Fruit fly (Drosophila melanogaster) whole organism, prepupa: Measurements from ENCODE around the gene Syx18.

Source experiments
- CG10631 ChIP-seq: fragments of 200-800 bp; sonication (Bioruptor generic); optimal IDR thresholded peaks from 2 replicates; lab custom pipeline; 2016; ENCODE audit warnings: missing biosample characterization, missing genetic modification characterization
- CG10669 ChIP-seq: fragments of 200-800 bp; sonication (Bioruptor generic); optimal IDR thresholded peaks from 3 replicates; lab custom pipeline; 2018; ENCODE audit warnings: missing biosample characterization, mild to moderate bottlenecking, missing genetic modification characterization, moderate library complexity
- CG15336 ChIP-seq: fragments of 200-800 bp; sonication (Bioruptor generic); IDR thresholded peaks from 2 replicates; pipeline ENCODE4 v1.3.6; 2022; ENCODE audit warnings: missing biosample characterization, missing genetic modification characterization
- CG1621 ChIP-seq: fragments of 200-800 bp; sonication (Bioruptor generic); optimal IDR thresholded peaks from 3 replicates; lab custom pipeline; 2018; ENCODE audit warnings: missing biosample characterization, mild to moderate bottlenecking, missing genetic modification characterization
- CG3032 ChIP-seq: fragments of 200-800 bp; optimal IDR thresholded peaks from 2 replicates; lab custom pipeline; 2019; ENCODE audit warnings: missing biosample characterization, mild to moderate bottlenecking, missing genetic modification characterization, moderate library complexity
- CG31627 ChIP-seq: fragments of 200-800 bp; sonication (Bioruptor generic); optimal IDR thresholded peaks from 3 replicates; lab custom pipeline; 2016; ENCODE audit warnings: missing biosample characterization, missing genetic modification characterization
- CG32006 ChIP-seq: fragments of 200-800 bp; sonication (Bioruptor generic); optimal IDR thresholded peaks from 3 replicates; lab custom pipeline; 2017; ENCODE audit warnings: missing biosample characterization, mild to moderate bottlenecking, missing genetic modification characterization
- CG34406 ChIP-seq: fragments of 200-800 bp; sonication (Bioruptor generic); optimal IDR thresholded peaks from 3 replicates; lab custom pipeline; 2016; ENCODE audit warnings: missing biosample characterization, missing genetic modification characterization
- CG3919 ChIP-seq: fragments of 200-800 bp; sonication (Bioruptor generic); optimal IDR thresholded peaks from 3 replicates; lab custom pipeline; 2016; ENCODE audit warnings: missing biosample characterization, missing genetic modification characterization
- CG6163 ChIP-seq: fragments of 200-800 bp; sonication (Bioruptor generic); IDR thresholded peaks from 3 replicates; pipeline ENCODE4 v1.3.6; 2022; ENCODE audit warnings: missing biosample characterization, missing genetic modification characterization
- CG6276 ChIP-seq: fragments of 200-800 bp; sonication (Bioruptor generic); optimal IDR thresholded peaks from 2 replicates; lab custom pipeline; 2017; ENCODE audit warnings: missing biosample characterization, mild to moderate bottlenecking, missing genetic modification characterization
- CG6792 ChIP-seq: fragments of 200-800 bp; sonication (Bioruptor generic); optimal IDR thresholded peaks from 3 replicates; lab custom pipeline; 2016; ENCODE audit warnings: missing biosample characterization, missing genetic modification characterization
- CG6808 ChIP-seq: fragments of 200-800 bp; sonication (Bioruptor generic); optimal IDR thresholded peaks from 3 replicates; lab custom pipeline; 2017; ENCODE audit warnings: missing biosample characterization, missing genetic modification characterization, mild to moderate bottlenecking, moderate library complexity, missing genetic modification reagents
- CG6854 ChIP-seq: fragments of 200-800 bp; sonication (Bioruptor generic); optimal IDR thresholded peaks from 2 replicates; lab custom pipeline; 2017; ENCODE audit warnings: missing biosample characterization, mild to moderate bottlenecking, missing genetic modification characterization
- CG8319 ChIP-seq: fragments of 200-800 bp; sonication (Bioruptor generic); optimal IDR thresholded peaks from 3 replicates; lab custom pipeline; 2016; ENCODE audit warnings: missing biosample characterization, missing genetic modification characterization
- CG8632 ChIP-seq: fragments of 200-800 bp; sonication (Bioruptor generic); optimal IDR thresholded peaks from 3 replicates; lab custom pipeline; 2016; ENCODE audit warnings: missing biosample characterization, missing genetic modification characterization
- Eip75B ChIP-seq: fragments of 200-800 bp; sonication (Bioruptor generic); optimal IDR thresholded peaks from 3 replicates; lab custom pipeline; 2016; ENCODE audit warnings: missing biosample characterization, missing genetic modification characterization
- Eip78C ChIP-seq: fragments of 200-800 bp; sonication (Bioruptor generic); peaks from one replicate; lab custom pipeline; 2016; ENCODE audit warnings: missing biosample characterization, missing genetic modification characterization
- Eip93F ChIP-seq: fragments of 200-800 bp; sonication (Bioruptor generic); optimal IDR thresholded peaks from 2 replicates; lab custom pipeline; 2016; ENCODE audit warnings: missing biosample characterization, mild to moderate bottlenecking, missing genetic modification characterization
- Ets96B ChIP-seq: fragments of 200-800 bp; optimal IDR thresholded peaks from 2 replicates; lab custom pipeline; 2019; ENCODE audit warnings: missing biosample characterization, mild to moderate bottlenecking, missing genetic modification characterization, moderate library complexity
- Gug ChIP-seq: fragments of 200-800 bp; sonication (Bioruptor generic); IDR thresholded peaks from 2 replicates; pipeline ENCODE4 v1.3.6; 2022; ENCODE audit warnings: missing biosample characterization, missing genetic modification characterization
- Hr4 ChIP-seq: fragments of 200-800 bp; sonication (Bioruptor generic); optimal IDR thresholded peaks from 3 replicates; lab custom pipeline; 2016; ENCODE audit warnings: missing biosample characterization, missing genetic modification characterization
- Lpt ChIP-seq: fragments of 200-800 bp; sonication (Bioruptor generic); optimal IDR thresholded peaks from 3 replicates; lab custom pipeline; 2016; ENCODE audit warnings: missing biosample characterization, missing genetic modification characterization
- Met ChIP-seq: fragments of 200-800 bp; sonication (Bioruptor generic); optimal IDR thresholded peaks from 3 replicates; lab custom pipeline; 2016; ENCODE audit warnings: missing biosample characterization, missing genetic modification characterization
- OdsH ChIP-seq: fragments of 200-800 bp; sonication (Bioruptor generic); optimal IDR thresholded peaks from 3 replicates; lab custom pipeline; 2016; ENCODE audit warnings: missing biosample characterization, missing genetic modification characterization
- Smox ChIP-seq: fragments of 200-800 bp; sonication (Bioruptor generic); optimal IDR thresholded peaks from 3 replicates; lab custom pipeline; 2016; ENCODE audit warnings: missing biosample characterization, missing genetic modification characterization
- Sox102F ChIP-seq: fragments of 200-800 bp; sonication (Bioruptor generic); optimal IDR thresholded peaks from 2 replicates; lab custom pipeline; 2016; ENCODE audit warnings: missing biosample characterization, mild to moderate bottlenecking, missing genetic modification characterization
- Sox15 ChIP-seq: fragments of 200-800 bp; sonication (Bioruptor generic); optimal IDR thresholded peaks from 3 replicates; lab custom pipeline; 2016; ENCODE audit warnings: missing biosample characterization, missing genetic modification characterization
- achi ChIP-seq: fragments of 200-800 bp; sonication (Bioruptor generic); optimal IDR thresholded peaks from 3 replicates; lab custom pipeline; 2016; ENCODE audit warnings: missing biosample characterization, missing genetic modification characterization
- acj6 ChIP-seq: fragments of 200-800 bp; sonication (Bioruptor generic); optimal IDR thresholded peaks from 3 replicates; lab custom pipeline; 2016; ENCODE audit warnings: missing biosample characterization, missing genetic modification characterization
- cyc ChIP-seq: fragments of 200-800 bp; sonication (Bioruptor generic); optimal IDR thresholded peaks from 3 replicates; lab custom pipeline; 2016; ENCODE audit warnings: missing biosample characterization, missing genetic modification characterization
- dsx ChIP-seq: fragments of 200-800 bp; optimal IDR thresholded peaks from 3 replicates; lab custom pipeline; 2019; ENCODE audit warnings: missing biosample characterization, mild to moderate bottlenecking, missing genetic modification characterization, moderate library complexity; ENCODE audit not compliant: poor library complexity, severe bottlenecking
- eg ChIP-seq: fragments of 200-800 bp; sonication (Bioruptor generic); IDR thresholded peaks from 3 replicates; pipeline ENCODE4 v1.3.6; 2022; ENCODE audit warnings: missing biosample characterization, missing genetic modification characterization
- esn ChIP-seq: fragments of 200-800 bp; sonication (Bioruptor generic); optimal IDR thresholded peaks from 2 replicates; lab custom pipeline; 2016; ENCODE audit warnings: missing biosample characterization, mild to moderate bottlenecking, missing genetic modification characterization, moderate library complexity
- fd59A ChIP-seq: fragments of 200-800 bp; sonication (Bioruptor generic); optimal IDR thresholded peaks from 2 replicates; lab custom pipeline; 2017; ENCODE audit warnings: missing biosample characterization, mild to moderate bottlenecking, missing genetic modification characterization, missing genetic modification reagents
- lz ChIP-seq: fragments of 200-800 bp; sonication (Bioruptor generic); optimal IDR thresholded peaks from 3 replicates; lab custom pipeline; 2016; ENCODE audit warnings: missing biosample characterization, missing genetic modification characterization
- net ChIP-seq: fragments of 200-800 bp; sonication (Bioruptor generic); optimal IDR thresholded peaks from 3 replicates; lab custom pipeline; 2016; ENCODE audit warnings: missing biosample characterization, missing genetic modification characterization
- pdm3 ChIP-seq: fragments of 200-800 bp; sonication (Bioruptor generic); optimal IDR thresholded peaks from 3 replicates; lab custom pipeline; 2016; ENCODE audit warnings: missing biosample characterization, missing genetic modification characterization
- salr ChIP-seq, 2 experiments: fragments of 200-800 bp; sonication (Bioruptor generic); optimal IDR thresholded peaks; 3 replicates each; lab custom pipeline; 2016 to 2018; ENCODE audit warnings: missing biosample characterization in 2 of 2, missing genetic modification characterization in 2 of 2, mild to moderate bottlenecking in 1 of 2
- spab ChIP-seq: fragments of 200-800 bp; sonication (Bioruptor generic); optimal IDR thresholded peaks from 2 replicates; lab custom pipeline; 2017; ENCODE audit warnings: missing biosample characterization, mild to moderate bottlenecking, missing genetic modification characterization, missing genetic modification reagents
- ss ChIP-seq, 2 experiments: fragments of 200-800 bp; sonication (Bioruptor generic); optimal IDR thresholded peaks; 2 replicates in 1 of 2; 3 replicates in 1 of 2; lab custom pipeline; 2017 to 2018; ENCODE audit warnings: mild to moderate bottlenecking in 2 of 2, missing biosample characterization in 2 of 2, missing genetic modification characterization in 2 of 2, moderate library complexity in 1 of 2
- svp ChIP-seq: fragments of 200-800 bp; sonication (Bioruptor generic); peaks from one replicate; lab custom pipeline; 2016; ENCODE audit warnings: missing biosample characterization, missing genetic modification characterization
- topi ChIP-seq: fragments of 200-800 bp; sonication (Bioruptor generic); optimal IDR thresholded peaks from 3 replicates; lab custom pipeline; 2016; ENCODE audit warnings: missing biosample characterization, missing genetic modification characterization
- vri ChIP-seq: fragments of 200-800 bp; sonication (Bioruptor generic); optimal IDR thresholded peaks from 3 replicates; lab custom pipeline; 2016; ENCODE audit warnings: missing biosample characterization, mild to moderate bottlenecking, missing genetic modification characterization

Gene Syx18

dm6 chr3R:24575109-24575508, 50.3 kb downstream of the Syx18 start:
- TF ChIP-seq CG6163 (no peak), vri (GFP tag; lab: Kevin White, UChicago) (no peak), CG32006 (GFP tag; lab: Kevin White, UChicago) (no peak), CG8319 (GFP tag; lab: Kevin White, UChicago) (no peak), Smox (no peak), Hr4 (GFP tag; lab: Kevin White, UChicago) (no peak), Gug (GFP tag; lab: Robert Waterston, UW) (no peak), Lpt (GFP tag; lab: Kevin White, UChicago) (no peak), ss (GFP tag; optimal IDR thresholded peaks at IDR 0.05; lab: Kevin White, UChicago) (no peak), Sox15 (no peak)

DNA sequence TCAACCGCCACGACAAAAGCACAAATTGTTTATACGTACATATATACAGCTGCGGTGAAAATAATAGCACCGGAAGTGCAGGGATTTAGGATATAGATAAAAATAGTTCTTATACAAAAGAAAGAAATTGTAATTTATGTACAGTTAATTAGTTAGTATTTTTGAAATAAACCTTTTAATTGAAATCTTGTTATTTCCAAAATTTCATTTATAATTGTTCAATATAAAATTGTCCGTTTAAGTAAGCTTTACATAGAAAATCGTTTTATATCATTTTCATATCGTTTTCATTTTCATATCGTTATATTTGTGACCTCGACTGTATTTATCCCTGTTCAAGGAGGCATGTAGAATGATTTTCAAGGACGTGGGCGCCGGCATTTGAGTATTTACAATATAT, 51.2 kb downstream of the Syx18 start:
- TF ChIP-seq CG6163 (peak; percentile 27; the same call in 1 of the 3 replicates), OdsH (GFP tag; lab: Kevin White, UChicago) (peak; percentile 29), eg (GFP tag; lab: Robert Waterston, UW) (no peak), CG3919 (GFP tag; lab: Kevin White, UChicago) (peak; percentile 33), net (GFP tag; lab: Kevin White, UChicago) (no peak), spab (GFP tag; lab: Kevin White, UChicago) (peak; percentile 52), lz (GFP tag; lab: Kevin White, UChicago) (peak; percentile 51), CG6808 (GFP tag; lab: Kevin White, UChicago) (peak; percentile 33), CG6792 (GFP tag; lab: Kevin White, UChicago) (peak; percentile 22), Sox15 (no peak), CG31627 (GFP tag; lab: Kevin White, UChicago) (peak; percentile 6), achi (GFP tag; lab: Kevin White, UChicago) (peak; percentile 16), Sox102F (GFP tag; lab: Kevin White, UChicago) (peak; percentile 4), svp (GFP tag; lab: Kevin White, UChicago) (peak; percentile 76), Ets96B (tag; lab: Kevin White, UChicago) (peak; percentile 68), ss (GFP tag; optimal IDR thresholded peaks at IDR 0.05; lab: Kevin White, UChicago) (peak; percentile 25 to 55), Met (GFP tag; lab: Kevin White, UChicago) (peak; percentile 42), Smox (peak; percentile 52), CG1621 (tag; lab: Kevin White, UChicago) (no peak), CG34406 (GFP tag; lab: Kevin White, UChicago) (peak; percentile 45), CG10631 (GFP tag; lab: Kevin White, UChicago) (peak; percentile 27), esn (GFP tag; lab: Kevin White, UChicago) (peak; percentile 61), pdm3 (GFP tag; lab: Kevin White, UChicago) (peak; percentile 26), vri (GFP tag; lab: Kevin White, UChicago) (no peak), CG3032 (peak; percentile 64), cyc (GFP tag; lab: Kevin White, UChicago) (peak; percentile 9), topi (peak; percentile 34), dsx (GFP tag; lab: Kevin White, UChicago) (peak; percentile 57), CG10669 (GFP tag; lab: Kevin White, UChicago) (peak; percentile 18), CG6854 (no peak), CG6276 (no peak), Eip75B (GFP tag; lab: Kevin White, UChicago) (peak; percentile 25), Eip93F (no peak), CG32006 (GFP tag; lab: Kevin White, UChicago) (peak; percentile 17), fd59A (GFP tag; lab: Kevin White, UChicago) (peak; percentile 4), salr (GFP tag; optimal IDR thresholded peaks at IDR 0.05; lab: Kevin White, UChicago) (peak in 1 of 2 experiments; percentile 8), CG8632 (GFP tag; lab: Kevin White, UChicago) (peak; percentile 55), acj6 (GFP tag; lab: Kevin White, UChicago) (peak; percentile 44), CG15336 (GFP tag; lab: Robert Waterston, UW) (peak; percentile 20; the same call in 1 of the 2 replicates), Eip78C (GFP tag; lab: Kevin White, UChicago) (peak; percentile 83)
